Fruit fly (Drosophila melanogaster): ENCODE measurements around the gene Had1.

The Had1 gene

dm6 chrX:16277878-16278506 lies 30.5 kb downstream of the Had1 start, which contains the start of gene eas (continued):
- no peak for TF ChIP-seq pho (GFP tag; optimal IDR thresholded peaks at IDR 0.05)
- TF ChIP-seq CG8290 (GFP tag; optimal IDR thresholded peaks at IDR 0.05): peak; percentile 63
- peak; percentile 44 to 74 for TF ChIP-seq CG8290 (tag; optimal IDR thresholded peaks at IDR 0.05)
- TF ChIP-seq CG30403 (GFP tag; optimal IDR thresholded peaks at IDR 0.05): peak; percentile 10
- TF ChIP-seq CoRest (tag; optimal IDR thresholded peaks at IDR 0.05): peak; percentile 7
- peak; percentile 63 for TF ChIP-seq CG1603 (tag; optimal IDR thresholded peaks at IDR 0.05)
- peak in 1 of 2 experiments; percentile 5 for TF ChIP-seq Hr51 (GFP tag; optimal IDR thresholded peaks at IDR 0.05)
- TF ChIP-seq Xbp1 (GFP tag; optimal IDR thresholded peaks at IDR 0.05): peak; percentile 27
- TF ChIP-seq Dp (GFP tag; optimal IDR thresholded peaks at IDR 0.05): peak; percentile 75
- TF ChIP-seq HLHmδ (GFP tag; optimal IDR thresholded peaks at IDR 0.05): peak; percentile 42
- TF ChIP-seq Meics (GFP tag; optimal IDR thresholded peaks at IDR 0.05): no peak
- TF ChIP-seq Neu2 (GFP tag; optimal IDR thresholded peaks at IDR 0.05; ENCODE audit: borderline replicate concordance): no peak
- TF ChIP-seq Tbp (GFP tag; optimal IDR thresholded peaks at IDR 0.05): no peak
- 0 out of 3 replicates have a peak, but pooled peaks have one; percentile 31 for TF ChIP-seq Dbx (GFP tag; IDR thresholded peaks at IDR 0.05)
- TF ChIP-seq inv (GFP tag; IDR thresholded peaks at IDR 0.05; ENCODE audit: partially characterized antibody): peak; percentile 69
- TF ChIP-seq CG10366 (GFP tag; IDR thresholded peaks at IDR 0.05): 0 out of 2 replicates have a peak, but pooled peaks have one; percentile 7
- TF ChIP-seq Lhr (GFP tag; optimal IDR thresholded peaks at IDR 0.05): peak; percentile 63
- peak; percentile 3 to 43 for TF ChIP-seq Pdp1 (GFP tag; optimal IDR thresholded peaks at IDR 0.05)
- peak; percentile 1 for TF ChIP-seq HLH54F (GFP tag; optimal IDR thresholded peaks at IDR 0.05)
- peak; percentile 15 for TF ChIP-seq mam (GFP tag; optimal IDR thresholded peaks at IDR 0.05)
- no peak for TF ChIP-seq MTF-1 (GFP tag; optimal IDR thresholded peaks at IDR 0.05; ENCODE audit: borderline replicate concordance)
- peak; percentile 18 for TF ChIP-seq schlank (tag; optimal IDR thresholded peaks at IDR 0.05)
- TF ChIP-seq CG32767 (GFP tag; IDR thresholded peaks at IDR 0.05): no peak
- no peak for TF ChIP-seq CG2889 (GFP tag; IDR thresholded peaks at IDR 0.05)
- no peak for TF ChIP-seq so (GFP tag; IDR thresholded peaks at IDR 0.05)
- peak; percentile 42; the same call in 1 of the 2 replicates for TF ChIP-seq hbn (GFP tag; IDR thresholded peaks at IDR 0.05; ENCODE audit: partially characterized antibody)
- peak; percentile 30 for TF ChIP-seq CG2120 (GFP tag; optimal IDR thresholded peaks at IDR 0.05)
- TF ChIP-seq wor (GFP tag; IDR thresholded peaks at IDR 0.05): no peak
- peak; percentile 70 for TF ChIP-seq hb (GFP tag; IDR thresholded peaks at IDR 0.05; ENCODE audit: partially characterized antibody)
- no peak for TF ChIP-seq CG18619 (GFP tag; optimal IDR thresholded peaks at IDR 0.05)
- peak; percentile 58 for TF ChIP-seq nmo (GFP tag; optimal IDR thresholded peaks at IDR 0.05)
- peak; percentile 64 for TF ChIP-seq ato (GFP tag; IDR thresholded peaks at IDR 0.05; ENCODE audit: partially characterized antibody)
- TF ChIP-seq fd96Cb (tag; optimal IDR thresholded peaks at IDR 0.05): no peak
- TF ChIP-seq CG5245 (GFP tag; optimal IDR thresholded peaks at IDR 0.05): no peak
- TF ChIP-seq vnd (GFP tag; IDR thresholded peaks at IDR 0.05; ENCODE audit: partially characterized antibody): peak; percentile 62; the same call in 2 of the 3 replicates
- TF ChIP-seq lab (GFP tag; optimal IDR thresholded peaks at IDR 0.05): peak; percentile 29
- peak; percentile 54; the same call in 2 of the 3 replicates for TF ChIP-seq Doc3 (GFP tag; IDR thresholded peaks at IDR 0.05; ENCODE audit: partially characterized antibody)
- TF ChIP-seq knrl (GFP tag; IDR thresholded peaks at IDR 0.05; ENCODE audit: partially characterized antibody): peak; percentile 66
- TF ChIP-seq Dip3 (GFP tag; optimal IDR thresholded peaks at IDR 0.05): peak; percentile 11
- peak; percentile 26 for TF ChIP-seq Elba2 (GFP tag; optimal IDR thresholded peaks at IDR 0.05)
- TF ChIP-seq HmgD (GFP tag; optimal IDR thresholded peaks at IDR 0.05): peak; percentile 50
- no peak for TF ChIP-seq CG4360 (GFP tag; IDR thresholded peaks at IDR 0.05)
- TF ChIP-seq insv (GFP tag; optimal IDR thresholded peaks at IDR 0.05): peak; percentile 24 to 92
- TF ChIP-seq Hsf (GFP tag; optimal IDR thresholded peaks at IDR 0.05): peak; percentile 10
- no peak; the same call in none of the 2 replicates for TF ChIP-seq Rfx (GFP tag; IDR thresholded peaks at IDR 0.05)
- peak; percentile 72; the same call in 2 of the 3 replicates for TF ChIP-seq CG7963 (GFP tag; IDR thresholded peaks at IDR 0.05; ENCODE audit: partially characterized antibody)
- TF ChIP-seq CG9932 (GFP tag; IDR thresholded peaks at IDR 0.05): peak; percentile 56
- TF ChIP-seq jumu (GFP tag; optimal IDR thresholded peaks at IDR 0.05): peak; percentile 4

Measured in whole organism, embryonic.